Fruit fly (Drosophila melanogaster) whole organism, embryonic: ENCODE measurements around the gene gNacalpha.

Source experiments
- CG12155 ChIP-seq: fragments of 200-800 bp; sonication (Bioruptor generic); optimal IDR thresholded peaks from 3 replicates; lab custom pipeline; 2016; ENCODE audit warnings: missing biosample characterization, missing genetic modification characterization
- CG14965 ChIP-seq: fragments of 200-800 bp; sonication (Bioruptor generic); optimal IDR thresholded peaks from 2 replicates; lab custom pipeline; 2016; ENCODE audit warnings: missing biosample characterization, missing genetic modification characterization, borderline replicate concordance
- CG4617 ChIP-seq: fragments of 200-800 bp; sonication (Bioruptor generic); optimal IDR thresholded peaks from 3 replicates; lab custom pipeline; 2016; ENCODE audit warnings: missing biosample characterization, missing genetic modification characterization, borderline replicate concordance
- CG6175 ChIP-seq: fragments of 200-800 bp; sonication (Bioruptor generic); IDR thresholded peaks from 3 replicates; pipeline ENCODE4 v1.3.6; 2022; ENCODE audit warnings: missing biosample characterization, missing genetic modification characterization
- CG7839 ChIP-seq: fragments of 200-800 bp; sonication (Bioruptor generic); optimal IDR thresholded peaks from 3 replicates; lab custom pipeline; 2018; ENCODE audit warnings: missing biosample characterization, mild to moderate bottlenecking, missing genetic modification characterization, moderate library complexity
- Fer1 ChIP-seq: fragments of 200-800 bp; sonication (Bioruptor generic); optimal IDR thresholded peaks from 2 replicates; lab custom pipeline; 2017; ENCODE audit warnings: missing biosample characterization, mild to moderate bottlenecking, missing genetic modification characterization
- Vsx1 ChIP-seq: fragments of 200-800 bp; sonication (Bioruptor generic); optimal IDR thresholded peaks from 2 replicates; lab custom pipeline; 2017; ENCODE audit warnings: missing biosample characterization, mild to moderate bottlenecking, missing genetic modification characterization, missing genetic modification reagents
- dm ChIP-seq: fragments of 200-800 bp; sonication (Bioruptor generic); optimal IDR thresholded peaks from 3 replicates; lab custom pipeline; 2016; ENCODE audit warnings: missing biosample characterization, missing genetic modification characterization
- psq ChIP-seq: fragments of 200-800 bp; sonication (Bioruptor generic); optimal IDR thresholded peaks from 2 replicates; lab custom pipeline; 2017; ENCODE audit warnings: missing biosample characterization, missing genetic modification characterization
- stwl ChIP-seq: fragments of 200-800 bp; sonication (Bioruptor generic); optimal IDR thresholded peaks from 3 replicates; lab custom pipeline; 2018; ENCODE audit warnings: missing biosample characterization, mild to moderate bottlenecking, missing genetic modification characterization, moderate library complexity

- TF ChIP-seq CG12155 (no peak), dm (no peak), Fer1 (no peak), CG7839 (tag; lab: Kevin White, UChicago) (no peak), CG4617 (GFP tag; lab: Kevin White, UChicago) (no peak), CG14965 (GFP tag; lab: Kevin White, UChicago) (no peak), psq (GFP tag; lab: Kevin White, UChicago) (no peak), CG6175 (GFP tag; lab: Robert Waterston, UW) (no peak), stwl (no peak), Vsx1 (GFP tag; lab: Kevin White, UChicago) (no peak)
These were observed 28.0 kb downstream of the gNacalpha start for dm6 chr2L:1065038-1065437.
